Worm (Caenorhabditis elegans) whole organism, young adult: ENCODE results near the gene F59B2.8.

Experiments used
- B0261.1 ChIP-seq: sonication (generic microtip); optimal IDR thresholded peaks from 2 replicates; lab custom pipeline; 2016; ENCODE audit warnings: mild to moderate bottlenecking, missing genetic modification characterization, moderate library complexity, missing compliant biosample characterization
- B0336.3 ChIP-seq: fragments of 200-800 bp; sonication (Bioruptor generic); IDR thresholded peaks from 2 replicates; pipeline ENCODE4 v1.3.6; 2022; ENCODE audit warnings: missing genetic modification characterization, missing compliant biosample characterization
- C17E4.6 ChIP-seq: fragments of 200-800 bp; sonication (Bioruptor generic); IDR thresholded peaks from 2 replicates; pipeline ENCODE4 v1.3.6; 2022; ENCODE audit warnings: missing genetic modification reagents, missing genetic modification characterization, missing compliant biosample characterization
- D2030.7 ChIP-seq: fragments of 200-800 bp; sonication (Bioruptor generic); IDR thresholded peaks from 2 replicates; pipeline ENCODE4 v1.3.6; 2022; ENCODE audit warnings: missing genetic modification reagents, missing genetic modification characterization, missing compliant biosample characterization
- F23B12.7 ChIP-seq: sonication (generic microtip); optimal IDR thresholded peaks from 2 replicates; lab custom pipeline; 2017; ENCODE audit warnings: missing genetic modification characterization, mild to moderate bottlenecking, missing compliant biosample characterization, antibody characterized with exemption, moderate library complexity; ENCODE audit not compliant: insufficient read depth
- F33H1.4 ChIP-seq: fragments of 200-800 bp; sonication (Bioruptor generic); IDR thresholded peaks from 2 replicates; pipeline ENCODE4 v1.3.6; 2022; ENCODE audit warnings: missing genetic modification reagents, missing genetic modification characterization, missing compliant biosample characterization
- T07F8.4 ChIP-seq: sonication (generic microtip); optimal IDR thresholded peaks from 2 replicates; lab custom pipeline; 2016; ENCODE audit warnings: mild to moderate bottlenecking, missing genetic modification characterization, moderate library complexity, missing compliant biosample characterization
- Y53G8AR.9 ChIP-seq: fragments of 200-800 bp; sonication (Bioruptor generic); conservative IDR thresholded peaks from 2 replicates; pipeline ENCODE4 v1.3.6; 2022; ENCODE audit warnings: missing genetic modification reagents, missing genetic modification characterization, missing compliant biosample characterization
- athp-1 ChIP-seq: sonication (generic microtip); optimal IDR thresholded peaks from 2 replicates; lab custom pipeline; 2017; ENCODE audit warnings: mild to moderate bottlenecking, missing genetic modification characterization, missing compliant biosample characterization
- bed-2 ChIP-seq: fragments of 200-800 bp; sonication (Bioruptor generic); IDR thresholded peaks from 2 replicates; pipeline ENCODE4 v1.3.6; 2022; ENCODE audit warnings: missing genetic modification reagents, missing genetic modification characterization, missing compliant biosample characterization
- cebp-1 ChIP-seq, 2 experiments: fragments of 200-800 bp in 1 of 2; sonication (Bioruptor generic) in 1 of 2; sonication (generic microtip) in 1 of 2; IDR thresholded peaks in 1 of 2; optimal IDR thresholded peaks in 1 of 2; 2 replicates each; pipeline versions ENCODE4 v1.3.6 to Lab custom; 2017 to 2022; ENCODE audit warnings: missing compliant biosample characterization in 2 of 2, missing genetic modification characterization in 2 of 2, mild to moderate bottlenecking in 1 of 2, missing genetic modification reagents in 1 of 2, moderate library complexity in 1 of 2
- ceh-58 ChIP-seq: fragments of 200-800 bp; sonication (Bioruptor generic); IDR thresholded peaks from 2 replicates; pipeline ENCODE4 v1.3.6; 2022; ENCODE audit warnings: missing genetic modification characterization, missing compliant biosample characterization
- dpl-1 ChIP-seq: fragments of 150-350 bp; optimal IDR thresholded peaks from 2 replicates; lab custom pipeline; 2014; ENCODE audit warnings: missing biosample characterization, missing genetic modification reagents, missing genetic modification characterization
- efl-1 ChIP-seq: fragments of 150-350 bp; optimal IDR thresholded peaks from 2 replicates; lab custom pipeline; 2014; ENCODE audit warnings: missing biosample characterization, missing genetic modification reagents, missing genetic modification characterization
- egrh-3 ChIP-seq: fragments of 200-800 bp; sonication (Bioruptor generic); IDR thresholded peaks from 2 replicates; pipeline ENCODE4 v1.3.6; 2022; ENCODE audit warnings: missing genetic modification reagents, missing genetic modification characterization, missing compliant biosample characterization
- gei-17 ChIP-seq: fragments of 200-800 bp; sonication (Bioruptor generic); optimal IDR thresholded peaks from 2 replicates; lab custom pipeline; 2018; ENCODE audit warnings: mild to moderate bottlenecking, missing genetic modification characterization, missing compliant biosample characterization
- hlh-12 ChIP-seq: sonication (generic microtip); optimal IDR thresholded peaks from 2 replicates; lab custom pipeline; 2016; ENCODE audit warnings: missing genetic modification characterization, missing compliant biosample characterization
- hrde-1 ChIP-seq: sonication (generic microtip); optimal IDR thresholded peaks from 2 replicates; lab custom pipeline; 2016; ENCODE audit warnings: missing genetic modification characterization, mild to moderate bottlenecking, missing compliant biosample characterization, moderate library complexity, missing genotype, missing genetic modification reagents, borderline replicate concordance
- hsf-1 ChIP-seq: fragments of 200-800 bp; sonication (Bioruptor generic); IDR thresholded peaks from 2 replicates; pipeline ENCODE4 v1.3.6; 2022; ENCODE audit warnings: missing genetic modification reagents, missing genetic modification characterization, missing compliant biosample characterization
- let-526 ChIP-seq: fragments of 200-800 bp; sonication (Bioruptor generic); IDR thresholded peaks from 2 replicates; pipeline ENCODE4 v1.3.6; 2022; ENCODE audit warnings: missing genetic modification reagents, missing genetic modification characterization, missing compliant biosample characterization
- let-607 ChIP-seq, 2 experiments: fragments of 200-800 bp in 1 of 2; sonication (Bioruptor generic) in 1 of 2; sonication (generic microtip) in 1 of 2; optimal IDR thresholded peaks; 2 replicates each; lab custom pipeline; 2016 to 2018; ENCODE audit warnings: mild to moderate bottlenecking in 2 of 2, missing compliant biosample characterization in 2 of 2, missing genetic modification characterization in 2 of 2, moderate library complexity in 2 of 2, missing genotype in 1 of 2
- lin-40 ChIP-seq: sonication (generic microtip); optimal IDR thresholded peaks from 2 replicates; lab custom pipeline; 2016; ENCODE audit warnings: missing genetic modification characterization, mild to moderate bottlenecking, missing compliant biosample characterization, missing genotype, missing genetic modification reagents
- lin-54 ChIP-seq: fragments of 200-800 bp; sonication (Bioruptor generic); optimal IDR thresholded peaks from 2 replicates; lab custom pipeline; 2018; ENCODE audit warnings: mild to moderate bottlenecking, missing genetic modification characterization, missing compliant biosample characterization
- lsl-1 ChIP-seq: fragments of 200-800 bp; sonication (Bioruptor generic); optimal IDR thresholded peaks from 2 replicates; lab custom pipeline; 2018; ENCODE audit warnings: mild to moderate bottlenecking, missing genetic modification characterization, moderate library complexity, missing compliant biosample characterization
- lsy-27 ChIP-seq: sonication (generic microtip); optimal IDR thresholded peaks from 2 replicates; lab custom pipeline; 2017; ENCODE audit warnings: missing genetic modification characterization, mild to moderate bottlenecking, missing compliant biosample characterization, antibody characterized with exemption, missing genotype, borderline replicate concordance; ENCODE audit not compliant: insufficient read depth
- madf-3 ChIP-seq: fragments of 200-800 bp; sonication (Bioruptor generic); IDR thresholded peaks from 2 replicates; pipeline ENCODE4 v1.3.6; 2022; ENCODE audit warnings: missing genetic modification reagents, missing genetic modification characterization, missing compliant biosample characterization
- madf-6 ChIP-seq: fragments of 200-800 bp; sonication (Bioruptor generic); IDR thresholded peaks from 2 replicates; pipeline ENCODE4 v1.3.6; 2022; ENCODE audit warnings: missing genetic modification reagents, missing genetic modification characterization, missing compliant biosample characterization
- nfya-2 ChIP-seq: fragments of 200-800 bp; sonication (Bioruptor generic); IDR thresholded peaks from 2 replicates; pipeline ENCODE4 v1.3.6; 2022; ENCODE audit warnings: missing genetic modification reagents, missing genetic modification characterization, missing compliant biosample characterization
- nhr-80 ChIP-seq: sonication (generic microtip); optimal IDR thresholded peaks from 2 replicates; lab custom pipeline; 2016; ENCODE audit warnings: missing genetic modification characterization, missing compliant biosample characterization
- pha-4 ChIP-seq: fragments of 150-350 bp; sonication (generic microtip); optimal IDR thresholded peaks from 2 replicates; lab custom pipeline; 2014; ENCODE audit warnings: missing biosample characterization, missing genetic modification reagents, missing genetic modification characterization
- repo-1 ChIP-seq: sonication (generic microtip); optimal IDR thresholded peaks from 2 replicates; lab custom pipeline; 2017; ENCODE audit warnings: mild to moderate bottlenecking, missing genetic modification characterization, missing compliant biosample characterization
- sea-2 ChIP-seq: fragments of 200-800 bp; sonication (Bioruptor generic); IDR thresholded peaks from 2 replicates; pipeline ENCODE4 v1.3.6; 2022; ENCODE audit warnings: missing genetic modification characterization, missing compliant biosample characterization
- snpc-1.3 ChIP-seq: sonication (generic microtip); optimal IDR thresholded peaks from 2 replicates; lab custom pipeline; 2017; ENCODE audit warnings: missing genetic modification characterization, mild to moderate bottlenecking, missing compliant biosample characterization, antibody characterized with exemption, moderate library complexity, missing genotype, missing genetic modification reagents; ENCODE audit not compliant: insufficient read depth
- snpc-3.4 ChIP-seq: sonication (generic microtip); optimal IDR thresholded peaks from 2 replicates; lab custom pipeline; 2017; ENCODE audit warnings: missing genetic modification characterization, mild to moderate bottlenecking, missing compliant biosample characterization, antibody characterized with exemption, moderate library complexity, missing genotype, missing genetic modification reagents
- somi-1 ChIP-seq: fragments of 200-800 bp; sonication (Bioruptor generic); optimal IDR thresholded peaks from 2 replicates; lab custom pipeline; 2018; ENCODE audit warnings: mild to moderate bottlenecking, missing genetic modification characterization, missing compliant biosample characterization
- xnd-1 ChIP-seq: sonication (generic microtip); optimal IDR thresholded peaks from 2 replicates; lab custom pipeline; 2016; ENCODE audit warnings: missing genotype, missing genetic modification reagents, missing genetic modification characterization, missing compliant biosample characterization
- zfh-2 ChIP-seq: fragments of 200-800 bp; sonication (Bioruptor generic); conservative IDR thresholded peaks from 2 replicates; pipeline ENCODE4 v1.3.6; 2022; ENCODE audit warnings: missing genetic modification reagents, missing genetic modification characterization, missing compliant biosample characterization
- ztf-25 ChIP-seq: fragments of 200-800 bp; sonication (Bioruptor generic); IDR thresholded peaks from 2 replicates; pipeline ENCODE4 v1.3.6; 2022; ENCODE audit warnings: missing genetic modification reagents, missing genetic modification characterization, missing compliant biosample characterization

Gene F59B2.8

DNA sequence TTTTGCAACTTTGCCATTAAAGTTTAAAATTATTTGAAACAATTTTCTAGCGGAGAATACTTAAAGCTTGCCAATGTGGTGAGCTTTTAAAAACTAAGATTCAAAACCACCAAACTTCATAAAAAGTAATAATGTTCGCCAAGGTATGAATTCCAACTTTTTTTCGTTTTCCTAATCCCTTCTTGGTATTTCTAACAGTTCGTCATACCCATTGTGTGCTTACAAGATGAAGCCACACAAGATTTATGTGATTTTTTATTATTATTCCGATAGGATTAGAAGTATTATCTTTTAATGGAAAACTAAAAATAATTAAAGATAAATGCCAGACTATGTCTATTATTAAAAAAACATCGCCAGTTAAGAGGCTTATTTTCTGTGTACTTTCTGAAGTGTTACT lies 21.9 kb downstream of the F59B2.8 start (continued):
- TF ChIP-seq lsy-27 (tag; lab: Kevin White, UChicago) (no peak), athp-1 (tag; lab: Kevin White, UChicago) (no peak), D2030.7 (GFP tag; lab: Robert Waterston, UW) (no peak), snpc-1.3 (tag; lab: Kevin White, UChicago) (no peak)

DNA sequence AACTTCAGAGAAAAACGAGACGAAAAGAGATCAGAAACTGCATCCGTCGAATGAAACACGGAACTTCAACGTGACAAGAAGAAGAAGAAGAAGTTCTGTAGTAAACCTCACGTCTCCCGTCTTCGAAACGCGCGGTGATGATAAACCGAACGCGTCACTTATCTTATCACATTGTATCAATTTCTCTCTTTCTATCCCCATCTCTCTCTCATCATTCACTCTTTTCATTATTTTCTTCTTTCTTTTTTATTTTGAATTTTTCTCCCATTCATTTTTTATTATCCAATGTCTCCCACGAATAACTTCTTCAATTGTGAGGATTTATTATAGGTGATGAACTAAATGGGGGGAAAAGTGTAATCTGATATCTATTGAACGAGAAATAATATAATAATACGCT lies 23.1 kb downstream of the F59B2.8 start:
- TF ChIP-seq lin-40 (tag; lab: Kevin White, UChicago) (peak; percentile 61), somi-1 (GFP tag; lab: Kevin White, UChicago) (peak; percentile 73), cebp-1 (GFP tag; IDR thresholded peaks at IDR 0.05; lab: Robert Waterston, UW) (no peak), cebp-1 (tag; optimal IDR thresholded peaks at IDR 0.05; lab: Kevin White, UChicago) (peak; percentile 10), ztf-25 (GFP tag; lab: Robert Waterston, UW) (no peak), B0261.1 (tag; lab: Kevin White, UChicago) (no peak)

DNA sequence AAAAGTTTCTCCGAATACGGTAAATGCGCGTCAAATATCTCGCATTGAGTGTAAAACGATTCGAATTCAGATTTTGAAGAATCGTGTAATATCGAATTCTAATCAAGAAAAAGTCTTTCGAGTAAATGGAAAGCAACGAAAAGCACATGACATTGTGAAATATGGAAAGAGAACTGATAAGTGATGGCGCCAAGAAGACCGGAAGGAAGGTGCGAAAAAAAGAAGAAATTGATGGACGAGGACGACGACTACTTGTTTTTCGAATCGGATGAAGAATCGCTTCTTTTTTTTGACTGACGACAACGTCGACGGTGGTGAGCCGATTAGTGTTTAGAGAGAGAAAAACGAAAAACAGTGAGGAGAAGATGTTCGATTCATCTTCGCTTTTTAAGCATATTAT lies 24.0 kb downstream of the F59B2.8 start:
- no peak for TF ChIP-seq bed-2 (GFP tag; lab: Robert Waterston, UW)
- no peak for TF ChIP-seq hlh-12
- no peak for TF ChIP-seq gei-17 (GFP tag; lab: Kevin White, UChicago)
- no peak for TF ChIP-seq cebp-1 (GFP tag; IDR thresholded peaks at IDR 0.05; lab: Robert Waterston, UW)
- TF ChIP-seq cebp-1 (tag; optimal IDR thresholded peaks at IDR 0.05; lab: Kevin White, UChicago): peak; percentile 62
- no peak for TF ChIP-seq let-526
- TF ChIP-seq madf-3 (GFP tag; lab: Robert Waterston, UW): no peak
- TF ChIP-seq D2030.7 (GFP tag; lab: Robert Waterston, UW): no peak
- TF ChIP-seq nfya-2: no peak
- no peak for TF ChIP-seq repo-1
- TF ChIP-seq sea-2: no peak
- TF ChIP-seq lin-54 (GFP tag; lab: Kevin White, UChicago): no peak
- TF ChIP-seq C17E4.6: no peak
- peak; percentile 68 for TF ChIP-seq nhr-80 (tag; lab: Kevin White, UChicago)
- TF ChIP-seq pha-4: no peak
- no peak for TF ChIP-seq egrh-3 (GFP tag; lab: Robert Waterston, UW)
- TF ChIP-seq zfh-2 (GFP tag; lab: Robert Waterston, UW): no peak
- no peak for TF ChIP-seq T07F8.4 (tag; lab: Kevin White, UChicago)

DNA sequence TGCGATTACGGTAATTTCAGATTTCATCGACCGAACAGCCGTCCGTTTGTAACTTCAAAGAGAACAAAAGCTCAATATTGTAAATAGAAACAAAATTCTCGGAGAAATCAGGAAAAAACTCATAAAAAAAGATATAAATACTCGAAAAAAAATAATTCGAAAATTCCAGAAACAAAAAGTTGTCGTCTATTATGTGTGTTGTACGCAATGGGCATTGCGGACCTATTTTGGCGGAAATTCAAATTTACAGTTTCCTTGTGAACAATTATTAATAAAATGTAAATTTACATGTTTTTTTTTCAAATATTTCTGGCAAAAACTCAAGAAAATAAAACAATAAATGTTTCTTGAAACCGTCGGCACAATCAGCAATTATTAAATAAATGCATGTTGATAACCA lies 24.5 kb downstream of the F59B2.8 start:
- TF ChIP-seq let-607 (tag; optimal IDR thresholded peaks at IDR 0.05; lab: Kevin White, UChicago): no peak
- no peak for TF ChIP-seq hrde-1 (tag; lab: Kevin White, UChicago)
- TF ChIP-seq snpc-3.4 (tag; lab: Kevin White, UChicago): no peak
- peak; percentile 92 for TF ChIP-seq hsf-1 (GFP tag; lab: Robert Waterston, UW)
- TF ChIP-seq xnd-1 (tag; lab: Kevin White, UChicago): no peak
- peak; percentile 31 for TF ChIP-seq lsl-1 (GFP tag; lab: Kevin White, UChicago)
- TF ChIP-seq efl-1 (GFP tag; lab: Kevin White, UChicago): peak; percentile 58
- TF ChIP-seq athp-1 (tag; lab: Kevin White, UChicago): no peak
- 0 out of 2 replicates have a peak, but pooled peaks have one; percentile 45 for TF ChIP-seq madf-6
- TF ChIP-seq let-526: no peak
- peak; percentile 0 for TF ChIP-seq F23B12.7 (tag; lab: Kevin White, UChicago)
- TF ChIP-seq D2030.7 (GFP tag; lab: Robert Waterston, UW): peak; percentile 36; the same call in 1 of the 2 replicates
- no peak for TF ChIP-seq Y53G8AR.9 (GFP tag; lab: Robert Waterston, UW)
- peak; percentile 21; the same call in 1 of the 2 replicates for TF ChIP-seq F33H1.4 (GFP tag; lab: Robert Waterston, UW)
- no peak for TF ChIP-seq lin-40 (tag; lab: Kevin White, UChicago)
- no peak for TF ChIP-seq ceh-58 (GFP tag; lab: Robert Waterston, UW)
- peak; percentile 52 for TF ChIP-seq dpl-1 (GFP tag; lab: Kevin White, UChicago)
- TF ChIP-seq B0336.3 (GFP tag; lab: Robert Waterston, UW): no peak
- no peak for TF ChIP-seq egrh-3 (GFP tag; lab: Robert Waterston, UW)
- TF ChIP-seq lin-54 (GFP tag; lab: Kevin White, UChicago): peak; percentile 89
